Worm (Caenorhabditis elegans) whole organism, L4 larva: ENCODE results near the gene F28H7.7.

Experiments
- F26F4.8 ChIP-seq: fragments of 200-800 bp; sonication (Bioruptor generic); conservative IDR thresholded peaks from 2 replicates; pipeline ENCODE4 v1.3.6; 2022; ENCODE audit warnings: missing genetic modification characterization, missing compliant biosample characterization
- F44E2.7 ChIP-seq: fragments of 200-800 bp; sonication (Bioruptor generic); IDR thresholded peaks from 2 replicates; pipeline ENCODE4 v2.1.2; 2022; ENCODE audit warnings: missing genetic modification characterization, missing compliant biosample characterization
- T26A8.4 ChIP-seq: fragments of 200-800 bp; sonication (Bioruptor generic); IDR thresholded peaks from 2 replicates; pipeline ENCODE4 v1.3.6; 2022; ENCODE audit warnings: missing genetic modification characterization, missing compliant biosample characterization
- Y105C5A.15 ChIP-seq: fragments of 200-800 bp; sonication (Bioruptor generic); IDR thresholded peaks from 2 replicates; pipeline ENCODE4 v1.3.6; 2022; ENCODE audit warnings: missing genetic modification characterization, missing compliant biosample characterization
- ZK337.2 ChIP-seq: fragments of 200-800 bp; sonication (Bioruptor generic); IDR thresholded peaks from 2 replicates; pipeline ENCODE4 v1.3.6; 2022; ENCODE audit warnings: missing genetic modification reagents, missing genetic modification characterization, missing compliant biosample characterization
- aha-1 ChIP-seq: fragments of 150-350 bp; peaks from one replicate; lab custom pipeline; 2014; ENCODE audit warnings: missing biosample characterization, missing genetic modification characterization
- aly-2 ChIP-seq: sonication (generic microtip); optimal IDR thresholded peaks from 2 replicates; lab custom pipeline; 2018; ENCODE audit warnings: missing biosample characterization, missing genetic modification characterization
- attf-4 ChIP-seq: sonication (generic microtip); optimal IDR thresholded peaks from 3 replicates; lab custom pipeline; 2017; ENCODE audit warnings: missing biosample characterization, missing genetic modification characterization
- ceh-20 ChIP-seq: fragments of 200-800 bp; sonication (Bioruptor generic); IDR thresholded peaks from 2 replicates; pipeline ENCODE4 v1.3.6; 2022; ENCODE audit warnings: missing genetic modification reagents, missing genetic modification characterization, missing compliant biosample characterization
- ceh-28 ChIP-seq: fragments of 150-350 bp; optimal IDR thresholded peaks from 2 replicates; lab custom pipeline; 2014; ENCODE audit warnings: missing biosample characterization, missing genetic modification reagents, missing genetic modification characterization
- ceh-44 ChIP-seq: fragments of 200-800 bp; sonication (Bioruptor generic); IDR thresholded peaks from 2 replicates; pipeline ENCODE4 v1.3.6; 2022; ENCODE audit warnings: missing genetic modification reagents, missing genetic modification characterization, missing compliant biosample characterization
- ceh-62 ChIP-seq: sonication (generic microtip); optimal IDR thresholded peaks from 2 replicates; lab custom pipeline; 2017; ENCODE audit warnings: missing biosample characterization, missing genetic modification characterization
- daf-16 ChIP-seq, 3 experiments: sonication (generic microtip); optimal IDR thresholded peaks; 2 replicates each; lab custom pipeline; 2016 to 2017; ENCODE audit warnings: missing genetic modification characterization in 3 of 3, missing genetic modification reagents in 3 of 3, mild to moderate bottlenecking in 2 of 3, missing compliant biosample characterization in 2 of 3, missing biosample characterization in 1 of 3, moderate library complexity in 1 of 3
- daf-8 ChIP-seq: fragments of 200-800 bp; sonication (Bioruptor generic); IDR thresholded peaks from 2 replicates; pipeline ENCODE4 v1.3.6; 2022; ENCODE audit warnings: missing genetic modification characterization, missing compliant biosample characterization
- dmd-6 ChIP-seq: fragments of 200-800 bp; sonication (Bioruptor generic); IDR thresholded peaks from 2 replicates; pipeline ENCODE4 v1.3.6; 2022; ENCODE audit warnings: missing genetic modification reagents, missing genetic modification characterization, missing compliant biosample characterization
- dmd-8 ChIP-seq: fragments of 200-800 bp; sonication (Bioruptor generic); IDR thresholded peaks from 2 replicates; pipeline ENCODE4 v1.3.6; 2022; ENCODE audit warnings: missing genetic modification characterization, missing compliant biosample characterization
- dmd-9 ChIP-seq: fragments of 200-800 bp; sonication (Bioruptor generic); IDR thresholded peaks from 2 replicates; pipeline ENCODE4 v1.3.6; 2022; ENCODE audit warnings: missing genetic modification reagents, missing genetic modification characterization, missing compliant biosample characterization
- dve-1 ChIP-seq: sonication (generic microtip); optimal IDR thresholded peaks from 2 replicates; lab custom pipeline; 2017; ENCODE audit warnings: antibody characterized with exemption, mild to moderate bottlenecking, missing genetic modification characterization, missing compliant biosample characterization; ENCODE audit not compliant: insufficient read depth
- fos-1 ChIP-seq: fragments of 150-350 bp; optimal IDR thresholded peaks from 2 replicates; lab custom pipeline; 2014; ENCODE audit warnings: missing biosample characterization, missing genetic modification characterization
- hif-1 ChIP-seq, 2 experiments: sonication (generic microtip); optimal IDR thresholded peaks; 2 replicates each; lab custom pipeline; 2016 to 2017; ENCODE audit warnings: missing compliant biosample characterization in 2 of 2, missing genetic modification characterization in 2 of 2, missing genetic modification reagents in 2 of 2, missing genotype in 2 of 2, mild to moderate bottlenecking in 1 of 2
- hlh-11 ChIP-seq: fragments of 200-800 bp; sonication (Bioruptor generic); optimal IDR thresholded peaks from 2 replicates; lab custom pipeline; 2018; ENCODE audit warnings: mild to moderate bottlenecking, missing genetic modification characterization, missing compliant biosample characterization
- hlh-30 ChIP-seq: sonication (generic microtip); optimal IDR thresholded peaks from 2 replicates; lab custom pipeline; 2017; ENCODE audit warnings: antibody characterized with exemption, mild to moderate bottlenecking, missing genetic modification characterization, missing compliant biosample characterization; ENCODE audit not compliant: insufficient read depth
- hmg-1.1 ChIP-seq: fragments of 200-800 bp; sonication (Bioruptor generic); IDR thresholded peaks from 2 replicates; pipeline ENCODE4 v1.3.6; 2022; ENCODE audit warnings: missing genetic modification reagents, missing genetic modification characterization, missing compliant biosample characterization
- jun-1 ChIP-seq: fragments of 150-350 bp; optimal IDR thresholded peaks from 2 replicates; lab custom pipeline; 2014; ENCODE audit warnings: missing biosample characterization, missing genetic modification reagents, missing genetic modification characterization
- lin-1 ChIP-seq: fragments of 200-800 bp; sonication (Bioruptor generic); IDR thresholded peaks from 2 replicates; pipeline ENCODE4 v1.3.6; 2022; ENCODE audit warnings: missing genetic modification reagents, missing genetic modification characterization, missing compliant biosample characterization
- lin-38 ChIP-seq: fragments of 200-800 bp; sonication (Bioruptor generic); IDR thresholded peaks from 2 replicates; pipeline ENCODE4 v1.3.6; 2022; ENCODE audit warnings: missing genetic modification reagents, missing genetic modification characterization, missing compliant biosample characterization
- lin-39 ChIP-seq: fragments of 150-350 bp; optimal IDR thresholded peaks from 2 replicates; lab custom pipeline; 2014; ENCODE audit warnings: missing biosample characterization, missing genetic modification reagents, missing genetic modification characterization
- lir-3 ChIP-seq: sonication (generic microtip); optimal IDR thresholded peaks from 2 replicates; lab custom pipeline; 2016; ENCODE audit warnings: mild to moderate bottlenecking, missing genetic modification characterization, missing compliant biosample characterization
- madf-5 ChIP-seq, 2 experiments: fragments of 200-800 bp; sonication (Bioruptor generic); IDR thresholded peaks; 2 replicates each; pipeline ENCODE4 v1.3.6; 2022; ENCODE audit warnings: missing compliant biosample characterization in 2 of 2, missing genetic modification characterization in 2 of 2
- madf-9 ChIP-seq: fragments of 200-800 bp; sonication (Bioruptor generic); conservative IDR thresholded peaks from 2 replicates; pipeline ENCODE4 v1.3.6; 2022; ENCODE audit warnings: missing genetic modification reagents, missing genetic modification characterization, missing compliant biosample characterization
- mdl-1 ChIP-seq, 2 experiments: fragments of 150-350 bp in 1 of 2; sonication (generic microtip) in 1 of 2; optimal IDR thresholded peaks; 2 replicates each; lab custom pipeline; 2014 to 2017; ENCODE audit warnings: missing biosample characterization in 2 of 2, missing genetic modification characterization in 2 of 2
- mes-2 ChIP-seq: sonication (generic microtip); optimal IDR thresholded peaks from 2 replicates; lab custom pipeline; 2016; ENCODE audit warnings: missing genotype, mild to moderate bottlenecking, missing genetic modification characterization, missing compliant biosample characterization; ENCODE audit not compliant: poor library complexity, severe bottlenecking
- nhr-102 ChIP-seq: sonication (generic microtip); optimal IDR thresholded peaks from 2 replicates; lab custom pipeline; 2016; ENCODE audit warnings: mild to moderate bottlenecking, missing genetic modification characterization, moderate library complexity, missing compliant biosample characterization
- nhr-25 ChIP-seq: sonication (generic microtip); optimal IDR thresholded peaks from 2 replicates; lab custom pipeline; 2017; ENCODE audit warnings: missing genetic modification characterization, mild to moderate bottlenecking, missing compliant biosample characterization, antibody characterized with exemption, moderate library complexity, borderline replicate concordance; ENCODE audit not compliant: insufficient read depth
- nhr-28 ChIP-seq: fragments of 150-350 bp; optimal IDR thresholded peaks from 2 replicates; lab custom pipeline; 2014; ENCODE audit warnings: missing biosample characterization, missing genetic modification characterization
- nhr-41 ChIP-seq: fragments of 200-800 bp; sonication (Bioruptor generic); IDR thresholded peaks from 2 replicates; pipeline ENCODE4 v1.3.6; 2022; ENCODE audit warnings: missing genetic modification reagents, missing genetic modification characterization, missing compliant biosample characterization
- nhr-48 ChIP-seq: sonication (generic microtip); optimal IDR thresholded peaks from 2 replicates; lab custom pipeline; 2016; ENCODE audit warnings: mild to moderate bottlenecking, missing genetic modification characterization, missing compliant biosample characterization
- nhr-77 ChIP-seq: fragments of 150-350 bp; optimal IDR thresholded peaks from 2 replicates; lab custom pipeline; 2014; ENCODE audit warnings: missing biosample characterization, missing genetic modification characterization
- pha-4 ChIP-seq, 2 experiments: fragments of 150-350 bp in 1 of 2; fragments of 200-800 bp in 1 of 2; sonication (Bioruptor generic) in 1 of 2; IDR thresholded peaks in 1 of 2; optimal IDR thresholded peaks in 1 of 2; 2 replicates each; pipeline versions ENCODE4 v1.3.6 to Lab custom; 2014 to 2022; ENCODE audit warnings: missing genetic modification characterization in 2 of 2, missing genetic modification reagents in 2 of 2, missing biosample characterization in 1 of 2, missing compliant biosample characterization in 1 of 2
- php-3 ChIP-seq: fragments of 200-800 bp; sonication (Bioruptor generic); IDR thresholded peaks from 2 replicates; pipeline ENCODE4 v1.3.6; 2022; ENCODE audit warnings: missing genetic modification reagents, missing genetic modification characterization, missing compliant biosample characterization
- pqm-1 ChIP-seq: sonication (generic microtip); optimal IDR thresholded peaks from 2 replicates; lab custom pipeline; 2017; ENCODE audit warnings: missing biosample characterization, missing genetic modification characterization
- saeg-2 ChIP-seq: fragments of 200-800 bp; sonication (Bioruptor generic); IDR thresholded peaks from 2 replicates; pipeline ENCODE4 v1.3.6; 2022; ENCODE audit warnings: missing genetic modification reagents, missing genetic modification characterization, missing compliant biosample characterization
- snpc-4 ChIP-seq: fragments of 150-350 bp; optimal IDR thresholded peaks from 2 replicates; lab custom pipeline; 2014; ENCODE audit warnings: missing biosample characterization, missing genetic modification characterization
- tra-1 ChIP-seq: fragments of 200-800 bp; sonication (Bioruptor generic); IDR thresholded peaks from 2 replicates; pipeline ENCODE4 v1.3.6; 2022; ENCODE audit warnings: missing genetic modification reagents, missing genetic modification characterization, missing compliant biosample characterization
- unc-62 ChIP-seq, 3 experiments: fragments of 150-350 bp in 1 of 3; sonication (generic microtip); optimal IDR thresholded peaks in 2 of 3; peaks in 1 of 3; 1 replicate in 1 of 3; 2 replicates in 2 of 3; lab custom pipeline; 2014 to 2017; ENCODE audit warnings: missing biosample characterization in 3 of 3, missing genetic modification characterization in 3 of 3, missing genetic modification reagents in 3 of 3, missing genotype in 1 of 3

F28H7.7 gene

ce11 chrV:10801154-10801553 is 47.2 kb upstream of the F28H7.7 start, which contains the start of gene D1054.18:
D1054.18 (minus strand) TSS chrV:10801198.
- TF ChIP-seq pha-4 (GFP tag; IDR thresholded peaks at IDR 0.05; lab: Robert Waterston, UW) (peak; percentile 27; the same call in 1 of the 2 replicates), pha-4 (tag; optimal IDR thresholded peaks at IDR 0.05; lab: Kevin White, UChicago) (no peak), aha-1 (tag; lab: Kevin White, UChicago) (peak; percentile 36), nhr-28 (tag; lab: Kevin White, UChicago) (peak; percentile 84), hlh-30 (peak; percentile 55), dve-1 (tag; lab: Kevin White, UChicago) (peak; percentile 67), ceh-20 (peak; percentile 63; the same call in 1 of the 2 replicates), tra-1 (GFP tag; lab: Robert Waterston, UW) (peak; percentile 66; the same call in 1 of the 2 replicates), mdl-1 (tag; optimal IDR thresholded peaks at IDR 0.05; lab: Kevin White, UChicago) (peak in 1 of 2 experiments; percentile 39), nhr-41 (GFP tag; lab: Robert Waterston, UW) (peak; percentile 85), nhr-77 (tag; lab: Kevin White, UChicago) (peak; percentile 64), daf-8 (GFP tag; lab: Robert Waterston, UW) (no peak), pqm-1 (tag; lab: Kevin White, UChicago) (peak; percentile 93), hif-1 (tag; optimal IDR thresholded peaks at IDR 0.05; lab: Kevin White, UChicago) (no peak), daf-16 (GFP tag; optimal IDR thresholded peaks at IDR 0.05; lab: Kevin White, UChicago) (no peak), daf-16 (tag; optimal IDR thresholded peaks at IDR 0.05; lab: Kevin White, UChicago) (peak; percentile 89), fos-1 (no peak), php-3 (GFP tag; lab: Robert Waterston, UW) (peak; percentile 97), madf-5 (GFP tag; IDR thresholded peaks at IDR 0.05; lab: Robert Waterston, UW) (no peak), nhr-48 (tag; lab: Kevin White, UChicago) (peak; percentile 30), saeg-2 (GFP tag; lab: Robert Waterston, UW) (peak; percentile 42; the same call in 1 of the 2 replicates), hlh-11 (tag; lab: Kevin White, UChicago) (peak; percentile 91), unc-62 (GFP tag; optimal IDR thresholded peaks at IDR 0.05 in 1 of 2; lab: Kevin White, UChicago) (peak; percentile 51 to 96), unc-62 (tag; optimal IDR thresholded peaks at IDR 0.05; lab: Kevin White, UChicago) (no peak), dmd-6 (GFP tag; lab: Robert Waterston, UW) (peak; percentile 95), F44E2.7 (no peak), nhr-102 (tag; lab: Kevin White, UChicago) (peak; percentile 42), aly-2 (tag; lab: Kevin White, UChicago) (no peak), lin-1 (GFP tag; lab: Robert Waterston, UW) (peak; percentile 66; the same call in 1 of the 2 replicates)

- TF ChIP-seq Y105C5A.15 (GFP tag; lab: Robert Waterston, UW) (no peak), dmd-8 (GFP tag; lab: Robert Waterston, UW) (no peak), hmg-1.1 (GFP tag; lab: Robert Waterston, UW) (no peak), ceh-28 (tag; lab: Kevin White, UChicago) (no peak), madf-9 (GFP tag; lab: Robert Waterston, UW) (no peak), nhr-25 (tag; lab: Kevin White, UChicago) (no peak), ceh-20 (no peak), hlh-11 (tag; lab: Kevin White, UChicago) (no peak), F26F4.8 (GFP tag; lab: Robert Waterston, UW) (no peak), mes-2 (tag; lab: Kevin White, UChicago) (no peak)
- TF ChIP-seq, all 104 proteins: peak for 0
These were observed 44.1 kb upstream of the F28H7.7 start, which contains the start of gene srh-184 for ce11 chrV:10798090-10798489. srh-184 (minus strand) TSS chrV:10798190.

DNA sequence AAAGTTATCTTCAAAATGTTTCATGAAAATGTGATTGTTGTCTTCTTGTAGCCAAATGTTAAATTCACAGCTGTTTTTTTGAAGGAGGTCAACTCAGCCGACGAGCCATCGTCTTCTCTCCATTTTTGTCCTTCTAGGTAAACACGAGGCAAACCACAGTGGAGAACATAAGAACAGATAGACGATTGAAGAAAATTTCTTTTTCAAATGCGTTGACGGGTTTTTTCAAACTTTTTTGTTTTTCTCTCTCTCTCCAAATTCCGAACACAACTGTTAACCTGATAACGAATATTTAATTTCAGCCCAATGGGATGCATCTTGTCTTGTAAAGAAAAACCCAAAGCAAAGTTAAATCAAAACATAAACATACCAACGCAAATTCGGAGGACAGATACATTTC is 41.5 kb upstream of the F28H7.7 start, which contains the start of gene D1054.19:
Gene D1054.19, plus strand, starts transcription at position 301 of the 400 bp plus-strand sequence.
- TF ChIP-seq lin-39 (no peak), ZK337.2 (GFP tag; lab: Robert Waterston, UW) (no peak), jun-1 (tag; lab: Kevin White, UChicago) (no peak), snpc-4 (tag; lab: Kevin White, UChicago) (no peak), dmd-9 (GFP tag; lab: Robert Waterston, UW) (no peak), attf-4 (tag; lab: Kevin White, UChicago) (no peak), T26A8.4 (no peak), pha-4 (GFP tag; IDR thresholded peaks at IDR 0.05; lab: Robert Waterston, UW) (no peak), pha-4 (tag; optimal IDR thresholded peaks at IDR 0.05; lab: Kevin White, UChicago) (no peak), ceh-62 (no peak), lin-38 (no peak), ceh-44 (GFP tag; lab: Robert Waterston, UW) (no peak), nhr-25 (tag; lab: Kevin White, UChicago) (no peak), madf-5 (GFP tag; IDR thresholded peaks at IDR 0.05; lab: Robert Waterston, UW) (no peak), fos-1 (no peak), nhr-28 (tag; lab: Kevin White, UChicago) (no peak), lir-3 (no peak), dmd-8 (GFP tag; lab: Robert Waterston, UW) (no peak)
